Worm (Caenorhabditis elegans): ENCODE measurements around the gene rpi-1.

ce11 chrII:13997477-13997876, 35.3 kb upstream of the rpi-1 start, which contains the start of gene F01D5.1:
- TF ChIP-seq chd-7 (tag; optimal IDR thresholded peaks at IDR 0.05), result no peak
- no peak for TF ChIP-seq madf-3 (GFP tag; IDR thresholded peaks at IDR 0.05)
- no peak for TF ChIP-seq pha-4 (tag; optimal IDR thresholded peaks at IDR 0.05)
- TF ChIP-seq ztf-25 (GFP tag; IDR thresholded peaks at IDR 0.05), result no peak
- TF ChIP-seq ceh-79 (tag; optimal IDR thresholded peaks at IDR 0.05), result no peak
- no peak for TF ChIP-seq nhr-27 (tag; optimal IDR thresholded peaks at IDR 0.05)
- no peak for TF ChIP-seq hrde-1 (tag; optimal IDR thresholded peaks at IDR 0.05; ENCODE audit: borderline replicate concordance)
- TF ChIP-seq F49E8.2 (tag; optimal IDR thresholded peaks at IDR 0.05; ENCODE audit: insufficient read depth), result no peak
- no peak for TF ChIP-seq snpc-4 (GFP tag; optimal IDR thresholded peaks at IDR 0.05)
- no peak for TF ChIP-seq snpc-4 (tag; optimal IDR thresholded peaks at IDR 0.05)
- no peak for TF ChIP-seq let-607 (tag; optimal IDR thresholded peaks at IDR 0.05)
- no peak for TF ChIP-seq Y67H2A.10 (GFP tag; conservative IDR thresholded peaks at IDR 0.05)
- TF ChIP-seq hmg-1.2 (GFP tag; IDR thresholded peaks at IDR 0.05), result no peak
- no peak for TF ChIP-seq madf-6 (GFP tag; IDR thresholded peaks at IDR 0.05)
- TF ChIP-seq efl-1 (GFP tag; optimal IDR thresholded peaks at IDR 0.05), result no peak
